Worm (Caenorhabditis elegans): ENCODE data around the gene F31F4.1.

ce11 chrV:699489-700129 is 15.7 kb downstream of the F31F4.1 start, which contains the start of the genes ugt-29 and srx-5:
- TF ChIP-seq ref-1 (GFP tag; conservative IDR thresholded peaks at IDR 0.05) (no peak), med-1 (GFP tag; optimal IDR thresholded peaks at IDR 0.05; ENCODE audit: insufficient read depth) (no peak), klf-2 (GFP tag; conservative IDR thresholded peaks at IDR 0.05) (no peak), flt-1 (GFP tag; IDR thresholded peaks at IDR 0.05) (no peak), ztf-23 (GFP tag; IDR thresholded peaks at IDR 0.05) (no peak), T22C8.4 (GFP tag; IDR thresholded peaks at IDR 0.05) (no peak), cog-1 (tag; optimal IDR thresholded peaks at IDR 0.05) (no peak)
